Worm (Caenorhabditis elegans) whole organism, L1 larva: ENCODE measurements around the gene aptf-4.

ENCODE experiments used
- alr-1 ChIP-seq: fragments of 200-800 bp; sonication (Bioruptor generic); optimal IDR thresholded peaks from 2 replicates; lab custom pipeline; 2018; ENCODE audit warnings: borderline replicate concordance, mild to moderate bottlenecking, missing genetic modification characterization, missing compliant biosample characterization
- ama-1 ChIP-seq: fragments of 150-350 bp; optimal IDR thresholded peaks from 2 replicates; lab custom pipeline; 2014
- blmp-1 ChIP-seq: fragments of 150-350 bp; optimal IDR thresholded peaks from 2 replicates; lab custom pipeline; 2014; ENCODE audit warnings: missing biosample characterization, missing genetic modification characterization
- ceh-82 ChIP-seq, 3 experiments: fragments of 150-350 bp in 1 of 3; sonication (generic microtip) in 2 of 3; optimal IDR thresholded peaks; 2 replicates each; lab custom pipeline; 2014 to 2017; ENCODE audit warnings: missing biosample characterization in 3 of 3, missing genetic modification characterization in 3 of 3
- ceh-90 ChIP-seq: sonication (generic microtip); optimal IDR thresholded peaks from 2 replicates; lab custom pipeline; 2016; ENCODE audit warnings: missing genetic modification characterization, missing compliant biosample characterization
- dpl-1 ChIP-seq, 3 experiments: fragments of 150-350 bp in 2 of 3; sonication (generic microtip) in 1 of 3; optimal IDR thresholded peaks; 2 replicates each; lab custom pipeline; 2014 to 2017; ENCODE audit warnings: missing biosample characterization in 3 of 3, missing genetic modification characterization in 3 of 3, missing genetic modification reagents in 3 of 3
- dsc-1 ChIP-seq: sonication (generic microtip); optimal IDR thresholded peaks from 2 replicates; lab custom pipeline; 2016; ENCODE audit warnings: mild to moderate bottlenecking, missing genetic modification characterization, missing compliant biosample characterization
- efl-1 ChIP-seq, 4 experiments: fragments of 150-350 bp; optimal IDR thresholded peaks in 3 of 4; peaks in 1 of 4; 1 replicate in 1 of 4; 2 replicates in 3 of 4; lab custom pipeline; 2014; ENCODE audit warnings: missing biosample characterization in 2 of 4, missing genetic modification characterization in 2 of 4, missing genetic modification reagents in 2 of 4
- efl-3 ChIP-seq: fragments of 200-800 bp; sonication (Bioruptor generic); optimal IDR thresholded peaks from 2 replicates; lab custom pipeline; 2018; ENCODE audit warnings: mild to moderate bottlenecking, missing genetic modification characterization, missing compliant biosample characterization
- egl-13 ChIP-seq: sonication (generic microtip); optimal IDR thresholded peaks from 2 replicates; lab custom pipeline; 2016; ENCODE audit warnings: missing genotype, missing genetic modification reagents, missing genetic modification characterization, missing compliant biosample characterization
- elt-2 ChIP-seq: sonication (generic microtip); optimal IDR thresholded peaks from 2 replicates; lab custom pipeline; 2016; ENCODE audit warnings: missing genetic modification characterization, mild to moderate bottlenecking, inconsistent platforms, missing compliant biosample characterization, missing genetic modification reagents
- elt-3 ChIP-seq, 6 experiments: fragments of 150-350 bp in 1 of 6; sonication (generic microtip); optimal IDR thresholded peaks; 2 replicates each; lab custom pipeline; 2017 to 2018; ENCODE audit warnings: missing biosample characterization in 6 of 6, missing genetic modification characterization in 6 of 6, inconsistent platforms in 1 of 6
- ets-5 ChIP-seq: fragments of 200-800 bp; sonication (Bioruptor generic); IDR thresholded peaks from 2 replicates; pipeline ENCODE4 v1.3.6; 2022; ENCODE audit warnings: missing genetic modification characterization, missing compliant biosample characterization
- fkh-8 ChIP-seq: sonication (generic microtip); optimal IDR thresholded peaks from 2 replicates; lab custom pipeline; 2016; ENCODE audit warnings: mild to moderate bottlenecking, missing genetic modification characterization, missing compliant biosample characterization
- fos-1 ChIP-seq: fragments of 150-350 bp; optimal IDR thresholded peaks from 2 replicates; lab custom pipeline; 2014; ENCODE audit warnings: missing biosample characterization, missing genetic modification characterization
- hlh-4 ChIP-seq: sonication (generic microtip); optimal IDR thresholded peaks from 2 replicates; lab custom pipeline; 2016; ENCODE audit warnings: mild to moderate bottlenecking, missing genetic modification characterization, missing compliant biosample characterization
- irx-1 ChIP-seq: sonication (generic microtip); optimal IDR thresholded peaks from 2 replicates; lab custom pipeline; 2016; ENCODE audit warnings: missing genetic modification characterization, missing compliant biosample characterization
- lin-13 ChIP-seq: fragments of 150-350 bp; optimal IDR thresholded peaks from 2 replicates; lab custom pipeline; 2014; ENCODE audit warnings: missing biosample characterization, missing genetic modification reagents, missing genetic modification characterization
- lin-14 ChIP-seq: fragments of 200-800 bp; sonication (Bioruptor generic); optimal IDR thresholded peaks from 2 replicates; lab custom pipeline; 2018; ENCODE audit warnings: mild to moderate bottlenecking, missing genetic modification characterization, moderate library complexity, missing compliant biosample characterization
- lin-35 ChIP-seq, 2 experiments: fragments of 150-350 bp; optimal IDR thresholded peaks; 2 replicates each; lab custom pipeline; 2014; ENCODE audit warnings: missing biosample characterization in 2 of 2, missing genetic modification characterization in 2 of 2, missing genetic modification reagents in 2 of 2
- lir-3 ChIP-seq: sonication (generic microtip); optimal IDR thresholded peaks from 2 replicates; lab custom pipeline; 2016; ENCODE audit warnings: mild to moderate bottlenecking, missing genetic modification characterization, moderate library complexity, missing compliant biosample characterization; ENCODE audit not compliant: poor library complexity
- mab-9 ChIP-seq: fragments of 200-800 bp; sonication (Bioruptor generic); IDR thresholded peaks from 2 replicates; pipeline ENCODE4 v1.3.6; 2022; ENCODE audit warnings: missing genetic modification reagents, missing genetic modification characterization, missing compliant biosample characterization
- mdl-1 ChIP-seq, 2 experiments: fragments of 150-350 bp; optimal IDR thresholded peaks; 2 replicates each; lab custom pipeline; 2014 to 2017; ENCODE audit warnings: missing biosample characterization in 2 of 2, missing genetic modification characterization in 2 of 2, inconsistent platforms in 1 of 2
- mep-1 ChIP-seq: fragments of 150-350 bp; optimal IDR thresholded peaks from 2 replicates; lab custom pipeline; 2014; ENCODE audit warnings: missing biosample characterization, missing genetic modification characterization
- nhr-12 ChIP-seq: sonication (generic microtip); optimal IDR thresholded peaks from 2 replicates; lab custom pipeline; 2017; ENCODE audit warnings: missing biosample characterization, missing genetic modification characterization
- nhr-20 ChIP-seq: sonication (generic microtip); optimal IDR thresholded peaks from 2 replicates; lab custom pipeline; 2016; ENCODE audit warnings: mild to moderate bottlenecking, missing genetic modification characterization, missing compliant biosample characterization
- nhr-237 ChIP-seq: fragments of 150-350 bp; optimal IDR thresholded peaks from 2 replicates; lab custom pipeline; 2014; ENCODE audit warnings: missing biosample characterization, missing genetic modification characterization
- nhr-76 ChIP-seq: sonication (generic microtip); optimal IDR thresholded peaks from 2 replicates; lab custom pipeline; 2017; ENCODE audit warnings: missing biosample characterization, missing genetic modification characterization
- nhr-77 ChIP-seq: fragments of 150-350 bp; optimal IDR thresholded peaks from 2 replicates; lab custom pipeline; 2014; ENCODE audit warnings: missing biosample characterization, missing genetic modification characterization
- nhr-84 ChIP-seq: sonication (generic microtip); optimal IDR thresholded peaks from 2 replicates; lab custom pipeline; 2017; ENCODE audit warnings: missing biosample characterization, missing genetic modification characterization
- nhr-85 ChIP-seq: sonication (generic microtip); peaks from one replicate; lab custom pipeline; 2016; ENCODE audit warnings: missing genetic modification characterization, inconsistent platforms, missing compliant biosample characterization
- pax-3 ChIP-seq: fragments of 200-800 bp; sonication (Bioruptor generic); optimal IDR thresholded peaks from 2 replicates; lab custom pipeline; 2018; ENCODE audit warnings: mild to moderate bottlenecking, missing genetic modification characterization, moderate library complexity, missing compliant biosample characterization
- snu-23 ChIP-seq: sonication (generic microtip); optimal IDR thresholded peaks from 2 replicates; lab custom pipeline; 2016; ENCODE audit warnings: missing genetic modification characterization, missing compliant biosample characterization
- sox-4 ChIP-seq: sonication (generic microtip); optimal IDR thresholded peaks from 2 replicates; lab custom pipeline; 2016; ENCODE audit warnings: missing genetic modification characterization, missing compliant biosample characterization
- tlp-1 ChIP-seq: fragments of 150-350 bp; optimal IDR thresholded peaks from 2 replicates; lab custom pipeline; 2014; ENCODE audit warnings: missing biosample characterization, missing genetic modification characterization
- unc-30 ChIP-seq: sonication (generic microtip); optimal IDR thresholded peaks from 2 replicates; lab custom pipeline; 2017; ENCODE audit warnings: missing biosample characterization, missing genetic modification characterization
- unc-62 ChIP-seq: fragments of 150-350 bp; optimal IDR thresholded peaks from 2 replicates; lab custom pipeline; 2014; ENCODE audit warnings: missing biosample characterization, missing genetic modification reagents, missing genetic modification characterization
- vab-15 ChIP-seq: sonication (generic microtip); optimal IDR thresholded peaks from 2 replicates; lab custom pipeline; 2017; ENCODE audit warnings: missing genotype, mild to moderate bottlenecking, missing genetic modification characterization, missing compliant biosample characterization
- zip-4 ChIP-seq: fragments of 200-800 bp; sonication (Bioruptor generic); optimal IDR thresholded peaks from 2 replicates; lab custom pipeline; 2018; ENCODE audit warnings: mild to moderate bottlenecking, missing genetic modification characterization, moderate library complexity, missing compliant biosample characterization
- ztf-11 ChIP-seq, 2 experiments: sonication (generic microtip); optimal IDR thresholded peaks; 2 replicates each; lab custom pipeline; 2016 to 2017; ENCODE audit warnings: missing genetic modification characterization in 2 of 2, missing biosample characterization in 1 of 2, missing compliant biosample characterization in 1 of 2

Gene aptf-4

ce11 chrII:8625163-8625562, 34.4 kb downstream of the aptf-4 start, which contains the start of gene sptf-2 (continued):
- no peak for TF ChIP-seq efl-3 (GFP tag; lab: Kevin White, UChicago)
- TF ChIP-seq, all 84 proteins: peak for 5

- TF ChIP-seq efl-1 (optimal IDR thresholded peaks at IDR 0.05; lab: Kevin White, UChicago) (no peak), efl-1 (GFP tag; optimal IDR thresholded peaks at IDR 0.05 in 1 of 2; lab: Kevin White, UChicago) (peak in 1 of 2 experiments; percentile 51), egl-13 (tag; lab: Kevin White, UChicago) (no peak)
Measured at ce11 chrII:8626598-8626997, 35.8 kb downstream of the aptf-4 start.

- TF ChIP-seq fkh-8 (no peak), nhr-237 (no peak), elt-2 (tag; lab: Kevin White, UChicago) (no peak), pax-3 (tag; lab: Kevin White, UChicago) (no peak), nhr-76 (tag; lab: Kevin White, UChicago) (no peak), ztf-11 (tag; optimal IDR thresholded peaks at IDR 0.05; lab: Kevin White, UChicago) (no peak), dpl-1 (GFP tag; optimal IDR thresholded peaks at IDR 0.05; lab: Kevin White, UChicago) (no peak), zip-4 (GFP tag; lab: Kevin White, UChicago) (no peak), nhr-12 (tag; lab: Kevin White, UChicago) (no peak), alr-1 (tag; lab: Kevin White, UChicago) (no peak), nhr-84 (tag; lab: Kevin White, UChicago) (no peak), mab-9 (GFP tag; lab: Robert Waterston, UW) (no peak), nhr-77 (no peak)
Measured at ce11 chrII:8627907-8628306, 37.1 kb downstream of the aptf-4 start.

- TF ChIP-seq egl-13 (tag; lab: Kevin White, UChicago), result no peak
- no peak for TF ChIP-seq dsc-1 (tag; lab: Kevin White, UChicago)
- no peak for TF ChIP-seq ceh-82 (tag; optimal IDR thresholded peaks at IDR 0.05; lab: Kevin White, UChicago)
- peak; percentile 75 for TF ChIP-seq nhr-85 (tag; lab: Kevin White, UChicago)
- peak in 1 of 2 experiments; percentile 3 for TF ChIP-seq lin-35 (GFP tag; optimal IDR thresholded peaks at IDR 0.05; lab: Kevin White, UChicago)
- peak in 1 of 6 experiments; percentile 25 for TF ChIP-seq elt-3 (tag; optimal IDR thresholded peaks at IDR 0.05; lab: Kevin White, UChicago)
- TF ChIP-seq unc-62, result no peak
- TF ChIP-seq blmp-1 (tag; lab: Kevin White, UChicago), result peak; percentile 78
- TF ChIP-seq irx-1 (tag; lab: Kevin White, UChicago), result no peak
- TF ChIP-seq lin-14 (GFP tag; lab: Kevin White, UChicago), result peak; percentile 48
- TF ChIP-seq nhr-20 (tag; lab: Kevin White, UChicago), result peak; percentile 47
- TF ChIP-seq, all 84 proteins: peak for 6
Measured at ce11 chrII:8630088-8630487, 39.3 kb downstream of the aptf-4 start, which contains the start of gene T22C8.6. T22C8.6 (minus strand) TSS chrII:8630281.

ce11 chrII:8631766-8632165, 41.0 kb downstream of the aptf-4 start:
- TF ChIP-seq ztf-11 (tag; optimal IDR thresholded peaks at IDR 0.05; lab: Kevin White, UChicago), result no peak
- no peak for TF ChIP-seq unc-30 (tag; lab: Kevin White, UChicago)
- TF ChIP-seq irx-1 (tag; lab: Kevin White, UChicago), result no peak
- TF ChIP-seq lir-3 (tag; lab: Kevin White, UChicago), result no peak
- no peak for TF ChIP-seq vab-15 (tag; lab: Kevin White, UChicago)
- no peak for TF ChIP-seq sox-4 (tag; lab: Kevin White, UChicago)
- no peak for TF ChIP-seq nhr-237
- TF ChIP-seq ama-1, result no peak
- TF ChIP-seq fkh-8, result no peak
- TF ChIP-seq lin-13 (GFP tag; lab: Kevin White, UChicago), result no peak
- no peak for TF ChIP-seq fos-1
- no peak for TF ChIP-seq ets-5 (GFP tag; lab: Robert Waterston, UW)
- no peak for TF ChIP-seq hlh-4 (tag; lab: Kevin White, UChicago)
- no peak for TF ChIP-seq ceh-90 (tag; lab: Kevin White, UChicago)
- no peak for TF ChIP-seq mep-1
- TF ChIP-seq pax-3 (tag; lab: Kevin White, UChicago), result no peak
- TF ChIP-seq mdl-1 (tag; optimal IDR thresholded peaks at IDR 0.05; lab: Kevin White, UChicago), result no peak
- TF ChIP-seq snu-23 (GFP tag; lab: Kevin White, UChicago), result no peak
- no peak for TF ChIP-seq tlp-1 (tag; lab: Kevin White, UChicago)
